Fruit fly (Drosophila melanogaster) whole organism, embryonic: ENCODE results near the gene CG43052.

Experiments used
- B-H1 ChIP-seq: fragments of 200-800 bp; sonication (Bioruptor generic); IDR thresholded peaks from 3 replicates; pipeline ENCODE4 v1.3.6; 2022; ENCODE audit warnings: missing biosample characterization, missing genetic modification characterization
- B-H2 ChIP-seq: fragments of 200-800 bp; sonication (Bioruptor generic); optimal IDR thresholded peaks from 2 replicates; lab custom pipeline; 2018; ENCODE audit warnings: missing biosample characterization, mild to moderate bottlenecking, missing genetic modification characterization
- CG10267 ChIP-seq: fragments of 200-800 bp; sonication (Bioruptor generic); optimal IDR thresholded peaks from 2 replicates; lab custom pipeline; 2018; ENCODE audit warnings: missing biosample characterization, mild to moderate bottlenecking, missing genetic modification characterization, moderate library complexity
- CG11695 ChIP-seq: fragments of 200-800 bp; sonication (Bioruptor generic); IDR thresholded peaks from 3 replicates; pipeline ENCODE4 v1.3.6; 2022; ENCODE audit warnings: missing biosample characterization, missing genetic modification characterization
- CG13296 ChIP-seq: fragments of 200-800 bp; sonication (Bioruptor generic); optimal IDR thresholded peaks from 3 replicates; lab custom pipeline; 2018; ENCODE audit warnings: missing biosample characterization, mild to moderate bottlenecking, missing genetic modification characterization
- CG15011 ChIP-seq: fragments of 200-800 bp; sonication (Bioruptor generic); optimal IDR thresholded peaks from 3 replicates; lab custom pipeline; 2018; ENCODE audit warnings: missing biosample characterization, mild to moderate bottlenecking, missing genetic modification characterization
- CG15601 ChIP-seq: fragments of 200-800 bp; sonication (Bioruptor generic); optimal IDR thresholded peaks from 3 replicates; lab custom pipeline; 2019; ENCODE audit warnings: missing biosample characterization, mild to moderate bottlenecking, missing genetic modification characterization, moderate library complexity
- CG17186 ChIP-seq: fragments of 200-800 bp; sonication (Bioruptor generic); optimal IDR thresholded peaks from 3 replicates; lab custom pipeline; 2017; ENCODE audit warnings: missing biosample characterization, missing genetic modification reagents, missing genetic modification characterization
- CG17568 ChIP-seq: fragments of 200-800 bp; sonication (Bioruptor generic); optimal IDR thresholded peaks from 2 replicates; lab custom pipeline; 2018; ENCODE audit warnings: missing biosample characterization, mild to moderate bottlenecking, missing genetic modification characterization, moderate library complexity
- CG18599 ChIP-seq: fragments of 200-800 bp; sonication (Bioruptor generic); optimal IDR thresholded peaks from 3 replicates; lab custom pipeline; 2017; ENCODE audit warnings: missing biosample characterization, missing genetic modification characterization, mild to moderate bottlenecking, moderate library complexity, missing genetic modification reagents
- CG2199 ChIP-seq: fragments of 200-800 bp; sonication (Bioruptor generic); IDR thresholded peaks from 3 replicates; pipeline ENCODE4 v1.3.6; 2022; ENCODE audit warnings: missing biosample characterization, missing genetic modification characterization
- CG2712 ChIP-seq: fragments of 200-800 bp; optimal IDR thresholded peaks from 3 replicates; lab custom pipeline; 2019; ENCODE audit warnings: missing biosample characterization, mild to moderate bottlenecking, missing genetic modification characterization, moderate library complexity
- CG2889 ChIP-seq: fragments of 200-800 bp; sonication (Bioruptor generic); IDR thresholded peaks from 3 replicates; pipeline ENCODE4 v1.3.6; 2022; ENCODE audit warnings: missing biosample characterization, missing genetic modification characterization
- CG31441 ChIP-seq: fragments of 200-800 bp; sonication (Bioruptor generic); IDR thresholded peaks from 2 replicates; pipeline ENCODE4 v1.3.6; 2022; ENCODE audit warnings: missing biosample characterization, missing genetic modification characterization
- CG3281 ChIP-seq: fragments of 200-800 bp; sonication (Bioruptor generic); optimal IDR thresholded peaks from 3 replicates; lab custom pipeline; 2017; ENCODE audit warnings: missing biosample characterization, mild to moderate bottlenecking, missing genetic modification characterization
- CG3407 ChIP-seq: fragments of 200-800 bp; sonication (Bioruptor generic); optimal IDR thresholded peaks from 2 replicates; lab custom pipeline; 2018; ENCODE audit warnings: missing biosample characterization, mild to moderate bottlenecking, missing genetic modification characterization
- CG4360 ChIP-seq: fragments of 200-800 bp; sonication (Bioruptor generic); IDR thresholded peaks from 2 replicates; pipeline ENCODE4 v1.3.6; 2022; ENCODE audit warnings: missing biosample characterization, missing genetic modification characterization
- CG8281 ChIP-seq: fragments of 200-800 bp; sonication (Bioruptor generic); optimal IDR thresholded peaks from 2 replicates; lab custom pipeline; 2018; ENCODE audit warnings: missing biosample characterization, mild to moderate bottlenecking, missing genetic modification characterization, moderate library complexity
- CG8388 ChIP-seq: fragments of 200-800 bp; sonication (Bioruptor generic); optimal IDR thresholded peaks from 2 replicates; lab custom pipeline; 2019; ENCODE audit warnings: missing biosample characterization, mild to moderate bottlenecking, missing genetic modification characterization, moderate library complexity
- CTCF ChIP-seq: fragments of 200-800 bp; sonication (Bioruptor generic); optimal IDR thresholded peaks from 2 replicates; lab custom pipeline; 2017; ENCODE audit warnings: missing biosample characterization, mild to moderate bottlenecking, missing genetic modification characterization, moderate library complexity
- D19B ChIP-seq: fragments of 200-800 bp; sonication (Bioruptor generic); optimal IDR thresholded peaks from 2 replicates; lab custom pipeline; 2017; ENCODE audit warnings: missing biosample characterization, mild to moderate bottlenecking, missing genetic modification characterization
- Dfd ChIP-seq, 2 experiments: fragments of >200 bp; optimal IDR thresholded peaks; 2 replicates each; lab custom pipeline; 2017; ENCODE audit warnings: missing biosample characterization in 2 of 2, missing genetic modification characterization in 2 of 2
- E2f1 ChIP-seq: fragments of 200-800 bp; sonication (Bioruptor generic); IDR thresholded peaks from 2 replicates; pipeline ENCODE4 v1.3.6; 2022; ENCODE audit warnings: missing biosample characterization, missing genetic modification characterization
- E2f2 ChIP-seq: fragments of 200-800 bp; sonication (Bioruptor generic); IDR thresholded peaks from 2 replicates; pipeline ENCODE4 v1.3.6; 2022; ENCODE audit warnings: missing biosample characterization, missing genetic modification characterization
- Fer3 ChIP-seq: fragments of 200-800 bp; sonication (Bioruptor generic); optimal IDR thresholded peaks from 2 replicates; lab custom pipeline; 2018; ENCODE audit warnings: missing biosample characterization, mild to moderate bottlenecking, missing genetic modification characterization, moderate library complexity
- Gsc ChIP-seq: fragments of 200-800 bp; sonication (Bioruptor generic); IDR thresholded peaks from 2 replicates; pipeline ENCODE4 v1.3.6; 2022; ENCODE audit warnings: missing biosample characterization, missing genetic modification characterization
- HLH54F ChIP-seq: fragments of 200-800 bp; sonication (Bioruptor generic); optimal IDR thresholded peaks from 3 replicates; lab custom pipeline; 2016; ENCODE audit warnings: missing biosample characterization, missing genetic modification characterization
- Hr78 ChIP-seq, 2 experiments: fragments of 200-800 bp in 1 of 2; fragments of >200 bp in 1 of 2; sonication (Bioruptor generic) in 1 of 2; optimal IDR thresholded peaks; 2 replicates each; lab custom pipeline; 2017 to 2019; ENCODE audit warnings: missing biosample characterization in 2 of 2, missing genetic modification characterization in 2 of 2, mild to moderate bottlenecking in 1 of 2, moderate library complexity in 1 of 2
- Lim3 ChIP-seq: fragments of 200-800 bp; sonication (Bioruptor generic); IDR thresholded peaks from 2 replicates; pipeline ENCODE4 v1.3.6; 2022; ENCODE audit warnings: missing biosample characterization, missing genetic modification characterization
- NC2β ChIP-seq: fragments of 200-800 bp; sonication (Bioruptor generic); optimal IDR thresholded peaks from 2 replicates; lab custom pipeline; 2016; ENCODE audit warnings: missing biosample characterization, missing genetic modification characterization
- Sry-β ChIP-seq: fragments of 200-800 bp; sonication (Bioruptor generic); optimal IDR thresholded peaks from 2 replicates; lab custom pipeline; 2018; ENCODE audit warnings: missing biosample characterization, mild to moderate bottlenecking, missing genetic modification characterization, moderate library complexity
- Stat92E ChIP-seq, 3 experiments: fragments of >200 bp in 2 of 3; fragments of 200-800 bp in 1 of 3; sonication (Bioruptor generic) in 1 of 3; optimal IDR thresholded peaks; 2 replicates each; lab custom pipeline; 2017 to 2019; ENCODE audit warnings: missing biosample characterization in 3 of 3, missing genetic modification characterization in 3 of 3, mild to moderate bottlenecking in 1 of 3, moderate library complexity in 1 of 3
- Trl ChIP-seq, 3 experiments: fragments of >200 bp in 2 of 3; fragments of 200-800 bp in 1 of 3; sonication (Bioruptor generic) in 1 of 3; optimal IDR thresholded peaks; 2 replicates in 1 of 3; 3 replicates in 2 of 3; lab custom pipeline; 2016 to 2017; ENCODE audit warnings: missing biosample characterization in 1 of 3, missing genetic modification characterization in 1 of 3
- aop ChIP-seq: fragments of 200-800 bp; sonication (Bioruptor generic); IDR thresholded peaks from 2 replicates; pipeline ENCODE4 v1.3.6; 2022; ENCODE audit warnings: missing biosample characterization, missing genetic modification characterization
- az2 ChIP-seq: fragments of 200-800 bp; sonication (Bioruptor generic); optimal IDR thresholded peaks from 3 replicates; lab custom pipeline; 2016; ENCODE audit warnings: missing biosample characterization, missing genetic modification characterization
- dmrt99B ChIP-seq: fragments of 200-800 bp; sonication (Bioruptor generic); optimal IDR thresholded peaks from 2 replicates; lab custom pipeline; 2018; ENCODE audit warnings: missing biosample characterization, mild to moderate bottlenecking, missing genetic modification characterization, moderate library complexity
- ham ChIP-seq: fragments of 200-800 bp; sonication (Bioruptor generic); IDR thresholded peaks from 2 replicates; pipeline ENCODE4 v1.3.6; 2022; ENCODE audit warnings: missing biosample characterization, missing genetic modification characterization
- hkb ChIP-seq, 2 experiments: fragments of 200-800 bp in 1 of 2; fragments of >200 bp in 1 of 2; sonication (Bioruptor generic) in 1 of 2; IDR thresholded peaks in 1 of 2; optimal IDR thresholded peaks in 1 of 2; 2 replicates each; pipeline versions ENCODE4 v1.3.6 to Lab custom; 2017 to 2022; ENCODE audit warnings: missing biosample characterization in 1 of 2, missing genetic modification characterization in 1 of 2
- hth ChIP-seq: fragments of >200 bp; optimal IDR thresholded peaks from 2 replicates; lab custom pipeline; 2017; ENCODE audit warnings: inconsistent platforms
- lov ChIP-seq, 2 experiments: fragments of 200-800 bp in 1 of 2; fragments of >200 bp in 1 of 2; sonication (Bioruptor generic) in 1 of 2; IDR thresholded peaks in 1 of 2; optimal IDR thresholded peaks in 1 of 2; 2 replicates in 1 of 2; 3 replicates in 1 of 2; pipeline versions ENCODE4 v1.3.6 to Lab custom; 2017 to 2022; ENCODE audit warnings: missing biosample characterization in 1 of 2, missing genetic modification characterization in 1 of 2
- mirr ChIP-seq: fragments of 200-800 bp; sonication (Bioruptor generic); optimal IDR thresholded peaks from 3 replicates; lab custom pipeline; 2018; ENCODE audit warnings: missing biosample characterization, mild to moderate bottlenecking, missing genetic modification characterization
- nerfin-2 ChIP-seq: fragments of 200-800 bp; sonication (Bioruptor generic); IDR thresholded peaks from 2 replicates; pipeline ENCODE4 v1.3.6; 2022; ENCODE audit warnings: missing biosample characterization, missing genetic modification characterization; ENCODE audit not compliant: partially characterized antibody
- oc ChIP-seq: fragments of 200-800 bp; sonication (Bioruptor generic); optimal IDR thresholded peaks from 2 replicates; lab custom pipeline; 2018; ENCODE audit warnings: missing biosample characterization, mild to moderate bottlenecking, missing genetic modification characterization, moderate library complexity
- odd ChIP-seq: fragments of 200-800 bp; sonication (Bioruptor generic); optimal IDR thresholded peaks from 2 replicates; lab custom pipeline; 2017; ENCODE audit warnings: missing biosample characterization, mild to moderate bottlenecking, missing genetic modification characterization
- otp ChIP-seq: fragments of 200-800 bp; sonication (Bioruptor generic); IDR thresholded peaks from 3 replicates; pipeline ENCODE4, ENCODE4 v1.3.6; 2022; ENCODE audit warnings: missing biosample characterization, missing genetic modification characterization
- pfk ChIP-seq: fragments of 200-800 bp; sonication (Bioruptor generic); optimal IDR thresholded peaks from 2 replicates; lab custom pipeline; 2018; ENCODE audit warnings: missing biosample characterization, mild to moderate bottlenecking, missing genetic modification characterization, moderate library complexity
- run ChIP-seq: fragments of 200-800 bp; sonication (Bioruptor generic); optimal IDR thresholded peaks from 3 replicates; lab custom pipeline; 2018; ENCODE audit warnings: missing biosample characterization, mild to moderate bottlenecking, missing genetic modification characterization
- stwl ChIP-seq: fragments of 200-800 bp; sonication (Bioruptor generic); optimal IDR thresholded peaks from 3 replicates; lab custom pipeline; 2018; ENCODE audit warnings: missing biosample characterization, mild to moderate bottlenecking, missing genetic modification characterization, moderate library complexity
- unpg ChIP-seq: fragments of 200-800 bp; sonication (Bioruptor generic); optimal IDR thresholded peaks from 3 replicates; lab custom pipeline; 2018; ENCODE audit warnings: missing biosample characterization, mild to moderate bottlenecking, missing genetic modification characterization, moderate library complexity

CG43052 gene

DNA sequence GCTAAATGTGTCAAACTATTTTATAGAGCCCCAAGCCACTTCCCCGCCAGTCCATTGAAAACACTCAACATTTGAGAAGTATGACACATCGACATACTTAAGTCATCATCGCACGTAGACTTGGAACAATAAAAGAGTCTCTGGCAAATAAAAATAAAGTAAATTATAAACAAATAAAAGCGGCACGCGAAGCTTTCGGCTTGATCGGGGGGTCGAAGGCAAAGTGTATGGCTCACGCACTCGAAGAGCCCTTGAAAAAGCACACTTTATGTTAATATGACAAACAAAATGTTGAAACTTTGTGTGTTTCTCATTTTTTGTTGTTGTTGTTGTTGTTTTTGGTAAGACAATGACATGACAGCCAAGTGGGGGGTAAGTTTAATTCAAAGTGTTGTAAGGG, 44.4 kb downstream of the CG43052 start (continued):
- no peak for TF ChIP-seq lov (optimal IDR thresholded peaks at IDR 0.05; lab: Kevin White, UChicago)
- 0 out of 3 replicates have a peak, but pooled peaks have one; percentile 48 for TF ChIP-seq lov (GFP tag; IDR thresholded peaks at IDR 0.05; lab: Robert Waterston, UW)
- TF ChIP-seq unpg (GFP tag; lab: Kevin White, UChicago), result no peak
- no peak for TF ChIP-seq Sry-β (GFP tag; lab: Kevin White, UChicago)
- TF ChIP-seq nerfin-2 (GFP tag; lab: Robert Waterston, UW), result no peak
- TF ChIP-seq CG2712 (tag; lab: Kevin White, UChicago), result peak; percentile 2
- TF ChIP-seq NC2β (GFP tag; lab: Kevin White, UChicago), result no peak
- TF ChIP-seq mirr (GFP tag; lab: Kevin White, UChicago), result peak; percentile 46
- TF ChIP-seq CG17568 (GFP tag; lab: Kevin White, UChicago), result peak; percentile 53
- TF ChIP-seq Gsc (GFP tag; lab: Robert Waterston, UW), result no peak
- TF ChIP-seq hth (lab: Kevin White, UChicago), result no peak
- no peak for TF ChIP-seq pfk (GFP tag; lab: Kevin White, UChicago)
- TF ChIP-seq odd, result no peak
- TF ChIP-seq hkb (optimal IDR thresholded peaks at IDR 0.05; lab: Kevin White, UChicago), result no peak
- TF ChIP-seq hkb (GFP tag; IDR thresholded peaks at IDR 0.05; lab: Robert Waterston, UW), result 0 out of 2 replicates have a peak, but pooled peaks have one; percentile 27
- TF ChIP-seq CG11695, result 0 out of 3 replicates have a peak, but pooled peaks have one; percentile 25
- no peak for TF ChIP-seq CG17186
- TF ChIP-seq Trl (optimal IDR thresholded peaks at IDR 0.05; lab: Kevin White, UChicago), result no peak
- TF ChIP-seq Trl (GFP tag; optimal IDR thresholded peaks at IDR 0.05; lab: Kevin White, UChicago), result no peak
- TF ChIP-seq B-H1 (GFP tag; lab: Robert Waterston, UW), result no peak
- no peak for TF ChIP-seq CG10267
- 0 out of 3 replicates have a peak, but pooled peaks have one; percentile 36 for TF ChIP-seq CG2199 (GFP tag; lab: Robert Waterston, UW)
- TF ChIP-seq Dfd (GFP tag; optimal IDR thresholded peaks at IDR 0.05; lab: Kevin White, UChicago), result no peak
- TF ChIP-seq CG18599 (GFP tag; lab: Kevin White, UChicago), result peak; percentile 40
- peak; percentile 19 for TF ChIP-seq CG3407 (GFP tag; lab: Kevin White, UChicago)
- no peak for TF ChIP-seq Lim3 (GFP tag; lab: Robert Waterston, UW)
- TF ChIP-seq CG2889, result no peak
- no peak for TF ChIP-seq CTCF
- no peak for TF ChIP-seq az2
- no peak for TF ChIP-seq CG15011 (GFP tag; lab: Kevin White, UChicago)
- TF ChIP-seq Stat92E (GFP tag; optimal IDR thresholded peaks at IDR 0.05; lab: Kevin White, UChicago), result peak in 1 of 3 experiments; percentile 35
- TF ChIP-seq E2f1 (GFP tag; lab: Robert Waterston, UW), result no peak
- peak; percentile 2 for TF ChIP-seq CG13296 (GFP tag; lab: Kevin White, UChicago)
- peak; percentile 24; the same call in 1 of the 2 replicates for TF ChIP-seq CG31441 (GFP tag; lab: Robert Waterston, UW)
- TF ChIP-seq oc (tag; lab: Kevin White, UChicago), result no peak
- 0 out of 3 replicates have a peak, but pooled peaks have one; percentile 5 for TF ChIP-seq otp (GFP tag; lab: Robert Waterston, UW)
- TF ChIP-seq run (tag; lab: Kevin White, UChicago), result no peak
- TF ChIP-seq CG15601 (tag; lab: Kevin White, UChicago), result no peak
- TF ChIP-seq D19B, result no peak
- TF ChIP-seq B-H2, result no peak
- no peak for TF ChIP-seq stwl
- TF ChIP-seq CG8388 (GFP tag; lab: Kevin White, UChicago), result no peak
- no peak for TF ChIP-seq Fer3 (tag; lab: Kevin White, UChicago)
- no peak for TF ChIP-seq ham
- TF ChIP-seq E2f2 (GFP tag; lab: Robert Waterston, UW), result no peak
- peak; percentile 16 for TF ChIP-seq CG3281 (GFP tag; lab: Kevin White, UChicago)
- no peak for TF ChIP-seq aop
- peak in 1 of 2 experiments; percentile 62 for TF ChIP-seq Hr78 (GFP tag; optimal IDR thresholded peaks at IDR 0.05; lab: Kevin White, UChicago)
- TF ChIP-seq CG8281 (tag; lab: Kevin White, UChicago), result peak; percentile 16
- peak; percentile 28; the same call in 1 of the 2 replicates for TF ChIP-seq CG4360
- peak; percentile 26 for TF ChIP-seq dmrt99B (tag; lab: Kevin White, UChicago)
- TF ChIP-seq HLH54F (GFP tag; lab: Kevin White, UChicago), result no peak
